Worm (Caenorhabditis elegans) whole organism, early embryonic: ENCODE results near the gene B0250.8.

ENCODE experiments used
- F13C5.2 ChIP-seq: sonication (generic microtip); optimal IDR thresholded peaks from 2 replicates; lab custom pipeline; 2017; ENCODE audit warnings: mild to moderate bottlenecking, missing genetic modification characterization, inconsistent platforms, missing compliant biosample characterization
- aly-1 ChIP-seq: sonication (generic microtip); optimal IDR thresholded peaks from 2 replicates; lab custom pipeline; 2016; ENCODE audit warnings: missing genetic modification characterization, missing compliant biosample characterization
- ama-1 ChIP-seq: fragments of 150-350 bp; optimal IDR thresholded peaks from 2 replicates; lab custom pipeline; 2014
- ceh-13 ChIP-seq: fragments of 200-800 bp; sonication (Bioruptor generic); optimal IDR thresholded peaks from 2 replicates; lab custom pipeline; 2018; ENCODE audit warnings: mild to moderate bottlenecking, missing genetic modification characterization, missing compliant biosample characterization
- ets-7 ChIP-seq: sonication (generic microtip); optimal IDR thresholded peaks from 2 replicates; lab custom pipeline; 2016; ENCODE audit warnings: missing genotype, missing genetic modification characterization, missing compliant biosample characterization
- flt-1 ChIP-seq: fragments of 200-800 bp; sonication (Bioruptor generic); IDR thresholded peaks from 2 replicates; pipeline ENCODE4 v1.3.6; 2022; ENCODE audit warnings: missing genetic modification characterization, missing compliant biosample characterization
- hmg-4 ChIP-seq: fragments of 200-800 bp; sonication (Bioruptor generic); optimal IDR thresholded peaks from 2 replicates; lab custom pipeline; 2018; ENCODE audit warnings: mild to moderate bottlenecking, missing genetic modification characterization, missing compliant biosample characterization
- hnd-1 ChIP-seq: sonication (generic microtip); optimal IDR thresholded peaks from 2 replicates; lab custom pipeline; 2016; ENCODE audit warnings: missing genetic modification characterization, missing compliant biosample characterization
- scrt-1 ChIP-seq: fragments of 200-800 bp; sonication (Bioruptor generic); IDR thresholded peaks from 2 replicates; pipeline ENCODE4 v1.3.6; 2022; ENCODE audit warnings: missing genetic modification characterization, missing compliant biosample characterization
- tbx-11 ChIP-seq: fragments of 200-800 bp; sonication (Bioruptor generic); IDR thresholded peaks from 2 replicates; pipeline ENCODE4 v1.3.6; 2022; ENCODE audit warnings: missing genetic modification characterization, missing compliant biosample characterization
- tra-4 ChIP-seq: sonication (generic microtip); optimal IDR thresholded peaks from 2 replicates; lab custom pipeline; 2017; ENCODE audit warnings: missing genetic modification characterization, missing compliant biosample characterization

DNA sequence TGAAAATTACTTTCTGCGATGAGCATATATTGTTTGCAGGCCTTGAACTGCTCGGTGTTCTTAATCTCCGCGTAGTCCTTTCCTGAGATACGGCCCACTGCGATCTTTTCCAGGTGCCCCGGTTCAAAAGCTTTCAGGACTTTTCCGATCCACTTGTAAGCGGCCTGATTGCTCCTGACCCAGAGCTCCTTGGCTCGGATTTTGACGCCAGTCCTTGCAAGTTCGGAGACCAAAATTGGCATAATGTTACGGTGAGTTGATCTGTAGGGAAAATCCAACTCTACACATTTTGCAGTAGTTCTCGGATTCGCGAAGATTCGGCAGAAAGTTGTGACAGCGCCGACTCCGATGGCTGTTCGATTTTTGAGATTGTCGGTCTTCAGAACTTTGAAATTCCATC is 46.7 kb upstream of the B0250.8 start:
- TF ChIP-seq ama-1 (lab: Kevin White, UChicago) (no peak), flt-1 (GFP tag; lab: Robert Waterston, UW) (no peak), scrt-1 (GFP tag; lab: Robert Waterston, UW) (no peak), F13C5.2 (tag; lab: Kevin White, UChicago) (no peak), ets-7 (tag; lab: Kevin White, UChicago) (no peak), tbx-11 (no peak), hmg-4 (GFP tag; lab: Kevin White, UChicago) (no peak), aly-1 (tag; lab: Kevin White, UChicago) (no peak), ceh-13 (GFP tag; lab: Kevin White, UChicago) (no peak), hnd-1 (tag; lab: Kevin White, UChicago) (no peak), tra-4 (tag; lab: Kevin White, UChicago) (no peak)
